1 fruit fly cellular context compared by ENCODE assay signal in the genomic region with DNA sequence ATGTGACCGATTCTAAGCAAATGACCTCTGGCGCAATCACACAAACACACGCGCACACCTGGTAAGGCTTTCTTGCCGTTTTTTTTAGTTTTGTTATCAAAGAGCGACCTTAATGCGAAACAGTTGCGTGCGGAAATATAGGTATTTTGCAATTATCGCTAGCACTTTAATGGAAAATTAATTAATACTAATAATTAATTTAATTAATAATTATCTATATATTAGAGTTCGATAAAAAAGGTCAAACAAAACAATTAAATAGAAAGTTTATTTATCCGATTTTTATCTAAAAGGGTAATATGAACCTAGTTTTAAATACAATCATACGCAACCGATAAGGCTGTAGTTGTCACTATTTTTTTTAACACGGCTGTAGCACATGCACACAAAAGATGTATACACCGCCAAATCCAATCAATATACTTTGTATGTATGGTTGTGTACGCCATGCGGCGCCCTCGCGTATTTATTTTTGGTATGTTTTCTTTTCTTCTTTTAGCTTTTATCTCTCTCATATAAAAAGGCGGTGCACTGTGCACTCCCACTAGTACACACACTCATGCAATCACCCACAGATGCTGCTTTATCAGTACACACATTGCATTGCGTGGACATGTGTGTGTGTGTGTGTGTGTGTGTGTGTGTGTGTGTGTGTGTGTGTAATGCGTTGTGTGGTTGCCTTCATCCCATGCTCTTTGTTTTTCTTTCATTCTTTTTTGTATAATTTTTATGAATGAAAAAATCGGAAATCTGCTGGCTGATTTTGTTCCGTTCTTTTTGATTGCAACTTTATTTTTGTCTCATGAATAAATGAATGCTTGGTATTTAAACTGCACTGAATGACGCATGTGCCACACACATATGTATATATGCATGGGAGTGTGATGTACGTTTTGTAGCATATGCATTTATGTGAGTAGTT.
TF ChIP-seq lines count a peak whose summit lies in the region.

No protein-coding gene starts in this region.

TF ChIP-seq in whole organism, embryonic, 481 proteins besides CTCF, POLR2A, EP300 and RAD21 (continued from another document and continues in another):
- TF ChIP-seq Dad (GFP tag; optimal IDR thresholded peaks at IDR 0.05; lab: Kevin White, UChicago) (no peak), Fer2 (tag; optimal IDR thresholded peaks at IDR 0.05; lab: Kevin White, UChicago) (peak; percentile 11), CG1529 (GFP tag; optimal IDR thresholded peaks at IDR 0.05; lab: Kevin White, UChicago) (peak; percentile 47), CG30403 (GFP tag; optimal IDR thresholded peaks at IDR 0.05; lab: Kevin White, UChicago) (no peak), CG3065 (GFP tag; optimal IDR thresholded peaks at IDR 0.05; lab: Kevin White, UChicago) (peak; percentile 30), Bdp1 (GFP tag; optimal IDR thresholded peaks at IDR 0.05; lab: Kevin White, UChicago) (no peak), Hmx (GFP tag; optimal IDR thresholded peaks at IDR 0.05; lab: Kevin White, UChicago) (no peak), Scr (GFP tag; IDR thresholded peaks at IDR 0.05; lab: Robert Waterston, UW; ENCODE audit: partially characterized antibody) (no peak), tap (tag; optimal IDR thresholded peaks at IDR 0.05; lab: Kevin White, UChicago) (peak; percentile 64), CG7786 (GFP tag; optimal IDR thresholded peaks at IDR 0.05; lab: Kevin White, UChicago) (no peak), en (GFP tag; optimal IDR thresholded peaks at IDR 0.05; lab: Kevin White, UChicago) (no peak), CG2116 (GFP tag; optimal IDR thresholded peaks at IDR 0.05; lab: Kevin White, UChicago) (peak; percentile 32), CG16813 (GFP tag; IDR thresholded peaks at IDR 0.05; lab: Robert Waterston, UW; ENCODE audit: partially characterized antibody) (no peak), trem (tag; optimal IDR thresholded peaks at IDR 0.05; lab: Kevin White, UChicago) (peak; percentile 63), H2.0 (GFP tag; IDR thresholded peaks at IDR 0.05; lab: Robert Waterston, UW) (no peak), CG6791 (GFP tag; IDR thresholded peaks at IDR 0.05; lab: Robert Waterston, UW; ENCODE audit: partially characterized antibody) (no peak), stc (GFP tag; IDR thresholded peaks at IDR 0.05; lab: Robert Waterston, UW) (peak; percentile 29; the same call in 1 of the 2 replicates), seq (GFP tag; IDR thresholded peaks at IDR 0.05; lab: Robert Waterston, UW) (peak; percentile 65; the same call in 1 of the 2 replicates), crp (GFP tag; optimal IDR thresholded peaks at IDR 0.05; lab: Kevin White, UChicago) (no peak), sim (GFP tag; IDR thresholded peaks at IDR 0.05; lab: Robert Waterston, UW) (no peak), caup (GFP tag; optimal IDR thresholded peaks at IDR 0.05; lab: Kevin White, UChicago; ENCODE audit: severe bottlenecking) (peak; percentile 48), maf-S (GFP tag; optimal IDR thresholded peaks at IDR 0.05; lab: Kevin White, UChicago) (no peak), ro (GFP tag; IDR thresholded peaks at IDR 0.05; lab: Robert Waterston, UW) (no peak), Hand (GFP tag; optimal IDR thresholded peaks at IDR 0.05; lab: Kevin White, UChicago) (peak; percentile 19), CG8478 (optimal IDR thresholded peaks at IDR 0.05; lab: Kevin White, UChicago) (no peak), usp (GFP tag; optimal IDR thresholded peaks at IDR 0.05; lab: Kevin White, UChicago) (no peak), Doc2 (GFP tag; IDR thresholded peaks at IDR 0.05; lab: Robert Waterston, UW) (no peak), Neu2 (GFP tag; optimal IDR thresholded peaks at IDR 0.05; lab: Kevin White, UChicago; ENCODE audit: borderline replicate concordance) (no peak), CG10366 (GFP tag; IDR thresholded peaks at IDR 0.05; lab: Robert Waterston, UW) (peak; percentile 40), bigmax (GFP tag; optimal IDR thresholded peaks at IDR 0.05; lab: Kevin White, UChicago) (no peak), Camta (GFP tag; optimal IDR thresholded peaks at IDR 0.05; lab: Kevin White, UChicago) (no peak), Dek (tag; optimal IDR thresholded peaks at IDR 0.05; lab: Kevin White, UChicago) (peak; percentile 46), CG3281 (GFP tag; optimal IDR thresholded peaks at IDR 0.05; lab: Kevin White, UChicago) (no peak), lilli (GFP tag; optimal IDR thresholded peaks at IDR 0.05; lab: Kevin White, UChicago) (no peak), odd (GFP tag; optimal IDR thresholded peaks at IDR 0.05; lab: Kevin White, UChicago) (peak; percentile 69), CG42726 (GFP tag; IDR thresholded peaks at IDR 0.05; lab: Robert Waterston, UW; ENCODE audit: partially characterized antibody) (no peak), gsb-n (tag; optimal IDR thresholded peaks at IDR 0.05; lab: Kevin White, UChicago) (peak; percentile 65), bowl (GFP tag; IDR thresholded peaks at IDR 0.05; lab: Robert Waterston, UW) (no peak), CG5245 (GFP tag; optimal IDR thresholded peaks at IDR 0.05; lab: Kevin White, UChicago) (peak; percentile 33), Antp (GFP tag; optimal IDR thresholded peaks at IDR 0.05; lab: Kevin White, UChicago) (no peak), CG12659 (GFP tag; optimal IDR thresholded peaks at IDR 0.05; lab: Kevin White, UChicago) (peak; percentile 66), mam (GFP tag; optimal IDR thresholded peaks at IDR 0.05; lab: Kevin White, UChicago) (no peak), CG4424 (GFP tag; optimal IDR thresholded peaks at IDR 0.05; lab: Kevin White, UChicago) (peak; percentile 38), Dbx (GFP tag; IDR thresholded peaks at IDR 0.05; lab: Robert Waterston, UW) (no peak), ssp (GFP tag; IDR thresholded peaks at IDR 0.05; lab: Robert Waterston, UW) (peak; percentile 22; the same call in 1 of the 2 replicates), zf30C (GFP tag; optimal IDR thresholded peaks at IDR 0.05; lab: Kevin White, UChicago) (no peak), Adf1 (GFP tag; IDR thresholded peaks at IDR 0.05; lab: Robert Waterston, UW) (no peak; the same call in 1 of the 2 replicates), B-H1 (GFP tag; IDR thresholded peaks at IDR 0.05; lab: Robert Waterston, UW) (peak; percentile 27; the same call in 1 of the 3 replicates), CG15073 (GFP tag; optimal IDR thresholded peaks at IDR 0.05; lab: Kevin White, UChicago) (no peak), CG14667 (GFP tag; IDR thresholded peaks at IDR 0.05; lab: Robert Waterston, UW) (no peak), br (optimal IDR thresholded peaks at IDR 0.05; lab: Kevin White, UChicago) (no peak), wdn (GFP tag; IDR thresholded peaks at IDR 0.05; lab: Robert Waterston, UW) (no peak), cato (GFP tag; optimal IDR thresholded peaks at IDR 0.05; lab: Kevin White, UChicago; ENCODE audit: borderline replicate concordance) (no peak), Ssrp (tag; optimal IDR thresholded peaks at IDR 0.05; lab: Kevin White, UChicago) (peak; percentile 82), CG11696 (GFP tag; IDR thresholded peaks at IDR 0.05; lab: Robert Waterston, UW) (peak; percentile 91), nom (GFP tag; optimal IDR thresholded peaks at IDR 0.05; lab: Kevin White, UChicago) (peak; percentile 59), sens-2 (GFP tag; IDR thresholded peaks at IDR 0.05; lab: Robert Waterston, UW) (no peak), CG7928 (GFP tag; optimal IDR thresholded peaks at IDR 0.05; lab: Kevin White, UChicago) (no peak), bcd (GFP tag; optimal IDR thresholded peaks at IDR 0.05; lab: Kevin White, UChicago) (no peak), CG14965 (GFP tag; optimal IDR thresholded peaks at IDR 0.05; lab: Kevin White, UChicago; ENCODE audit: borderline replicate concordance) (no peak), grau (tag; optimal IDR thresholded peaks at IDR 0.05; lab: Kevin White, UChicago) (peak; percentile 79), CG10959 (GFP tag; IDR thresholded peaks at IDR 0.05; lab: Robert Waterston, UW) (no peak), gt (GFP tag; IDR thresholded peaks at IDR 0.05; lab: Robert Waterston, UW) (no peak), Lhr (GFP tag; optimal IDR thresholded peaks at IDR 0.05; lab: Kevin White, UChicago) (no peak), Chrac-16 (GFP tag; optimal IDR thresholded peaks at IDR 0.05; lab: Kevin White, UChicago) (peak; percentile 25), NC2α (GFP tag; optimal IDR thresholded peaks at IDR 0.05; lab: Kevin White, UChicago) (no peak), CG3847 (GFP tag; IDR thresholded peaks at IDR 0.05; lab: Robert Waterston, UW) (0 out of 2 replicates have a peak, but pooled peaks have one; percentile 29), btn (GFP tag; optimal IDR thresholded peaks at IDR 0.05; lab: Kevin White, UChicago) (no peak), knrl (GFP tag; IDR thresholded peaks at IDR 0.05; lab: Robert Waterston, UW; ENCODE audit: partially characterized antibody) (no peak), PHDP (tag; optimal IDR thresholded peaks at IDR 0.05; lab: Kevin White, UChicago) (peak; percentile 75), Abd-B (GFP tag; optimal IDR thresholded peaks at IDR 0.05; lab: Kevin White, UChicago) (no peak), HLHmδ (GFP tag; optimal IDR thresholded peaks at IDR 0.05; lab: Kevin White, UChicago) (no peak), ewg (GFP tag; optimal IDR thresholded peaks at IDR 0.05; lab: Kevin White, UChicago) (peak; percentile 33), CG33213 (GFP tag; optimal IDR thresholded peaks at IDR 0.05; lab: Kevin White, UChicago) (no peak), CG2712 (tag; optimal IDR thresholded peaks at IDR 0.05; lab: Kevin White, UChicago) (peak; percentile 81), CG13775 (GFP tag; optimal IDR thresholded peaks at IDR 0.05; lab: Kevin White, UChicago) (peak; percentile 40), pb (GFP tag; optimal IDR thresholded peaks at IDR 0.05; lab: Kevin White, UChicago) (no peak), abd-A (tag; optimal IDR thresholded peaks at IDR 0.05; lab: Kevin White, UChicago) (no peak), CG9817 (tag; optimal IDR thresholded peaks at IDR 0.05; lab: Kevin White, UChicago) (peak; percentile 42), bab2 (GFP tag; optimal IDR thresholded peaks at IDR 0.05; lab: Kevin White, UChicago) (no peak), z (GFP tag; IDR thresholded peaks at IDR 0.05; lab: Robert Waterston, UW) (no peak), hth (optimal IDR thresholded peaks at IDR 0.05; lab: Kevin White, UChicago) (no peak), CG13424 (tag; optimal IDR thresholded peaks at IDR 0.05; lab: Kevin White, UChicago) (peak; percentile 79), Ets97D (GFP tag; optimal IDR thresholded peaks at IDR 0.05; lab: Kevin White, UChicago) (no peak), D19A (tag; optimal IDR thresholded peaks at IDR 0.05; lab: Kevin White, UChicago) (peak; percentile 78), CG7357 (GFP tag; IDR thresholded peaks at IDR 0.05; lab: Robert Waterston, UW) (no peak), Mad (GFP tag; optimal IDR thresholded peaks at IDR 0.05; lab: Kevin White, UChicago) (no peak), pan (optimal IDR thresholded peaks at IDR 0.05; lab: Kevin White, UChicago) (no peak), pan (GFP tag; optimal IDR thresholded peaks at IDR 0.05 in 1 of 2, IDR thresholded peaks at IDR 0.05 in 1 of 2) (peak in 1 of 2 experiments; percentile 62), Doc3 (GFP tag; IDR thresholded peaks at IDR 0.05; lab: Robert Waterston, UW; ENCODE audit: partially characterized antibody) (no peak), eyg (GFP tag; optimal IDR thresholded peaks at IDR 0.05; lab: Kevin White, UChicago) (no peak), Deaf1 (tag; optimal IDR thresholded peaks at IDR 0.05; lab: Kevin White, UChicago) (peak; percentile 29), CG7987 (GFP tag; optimal IDR thresholded peaks at IDR 0.05; lab: Kevin White, UChicago) (peak; percentile 12), exex (tag; optimal IDR thresholded peaks at IDR 0.05; lab: Kevin White, UChicago) (peak; percentile 53), chn (GFP tag; optimal IDR thresholded peaks at IDR 0.05; lab: Kevin White, UChicago) (no peak), peb (GFP tag; IDR thresholded peaks at IDR 0.05; lab: Robert Waterston, UW) (no peak), nmo (GFP tag; optimal IDR thresholded peaks at IDR 0.05; lab: Kevin White, UChicago) (peak; percentile 85), sd (tag; optimal IDR thresholded peaks at IDR 0.05; lab: Kevin White, UChicago) (no peak), CG8765 (GFP tag; IDR thresholded peaks at IDR 0.05; lab: Robert Waterston, UW) (no peak), CG12104 (GFP tag; optimal IDR thresholded peaks at IDR 0.05; lab: Kevin White, UChicago) (no peak), CG32772 (GFP tag; IDR thresholded peaks at IDR 0.05; lab: Robert Waterston, UW) (peak; percentile 38; the same call in 1 of the 2 replicates), cwo (GFP tag; optimal IDR thresholded peaks at IDR 0.05; lab: Kevin White, UChicago) (peak; percentile 68), shn (GFP tag; optimal IDR thresholded peaks at IDR 0.05; lab: Kevin White, UChicago) (no peak), CG31365 (tag; optimal IDR thresholded peaks at IDR 0.05; lab: Kevin White, UChicago) (no peak), NC2β (GFP tag; optimal IDR thresholded peaks at IDR 0.05; lab: Kevin White, UChicago) (no peak), CG9797 (GFP tag; optimal IDR thresholded peaks at IDR 0.05; lab: Kevin White, UChicago) (no peak), CG16815 (GFP tag; optimal IDR thresholded peaks at IDR 0.05; lab: Kevin White, UChicago) (no peak), Fer3 (tag; optimal IDR thresholded peaks at IDR 0.05; lab: Kevin White, UChicago) (peak; percentile 58), ranshi (GFP tag; IDR thresholded peaks at IDR 0.05; lab: Robert Waterston, UW) (no peak), h (optimal IDR thresholded peaks at IDR 0.05; lab: Kevin White, UChicago) (no peak), CG10321 (GFP tag; IDR thresholded peaks at IDR 0.05; lab: Robert Waterston, UW) (no peak), CG11247 (GFP tag; IDR thresholded peaks at IDR 0.05; lab: Robert Waterston, UW) (no peak), sisA (GFP tag; IDR thresholded peaks at IDR 0.05; lab: Robert Waterston, UW) (0 out of 2 replicates have a peak, but pooled peaks have one; percentile 33), CG14860 (GFP tag; IDR thresholded peaks at IDR 0.05; lab: Robert Waterston, UW; ENCODE audit: partially characterized antibody) (no peak), MBD-R2 (GFP tag; IDR thresholded peaks at IDR 0.05; lab: Robert Waterston, UW) (no peak; the same call in 1 of the 2 replicates), CG6254 (GFP tag; optimal IDR thresholded peaks at IDR 0.05; lab: Kevin White, UChicago) (peak; percentile 52), vvl (GFP tag; IDR thresholded peaks at IDR 0.05; lab: Robert Waterston, UW) (no peak; the same call in none of the 2 replicates), Ravus (GFP tag; IDR thresholded peaks at IDR 0.05; lab: Robert Waterston, UW) (no peak), CG2875 (GFP tag; optimal IDR thresholded peaks at IDR 0.05; lab: Kevin White, UChicago) (peak; percentile 63), ham (GFP tag; IDR thresholded peaks at IDR 0.05; lab: Robert Waterston, UW) (no peak), prd (optimal IDR thresholded peaks at IDR 0.05; lab: Kevin White, UChicago) (no peak), prd (GFP tag; IDR thresholded peaks at IDR 0.05; lab: Robert Waterston, UW) (peak; percentile 57; the same call in 2 of the 3 replicates)
